Worm (Caenorhabditis elegans): ENCODE data around the gene cox-5A.

DNA sequence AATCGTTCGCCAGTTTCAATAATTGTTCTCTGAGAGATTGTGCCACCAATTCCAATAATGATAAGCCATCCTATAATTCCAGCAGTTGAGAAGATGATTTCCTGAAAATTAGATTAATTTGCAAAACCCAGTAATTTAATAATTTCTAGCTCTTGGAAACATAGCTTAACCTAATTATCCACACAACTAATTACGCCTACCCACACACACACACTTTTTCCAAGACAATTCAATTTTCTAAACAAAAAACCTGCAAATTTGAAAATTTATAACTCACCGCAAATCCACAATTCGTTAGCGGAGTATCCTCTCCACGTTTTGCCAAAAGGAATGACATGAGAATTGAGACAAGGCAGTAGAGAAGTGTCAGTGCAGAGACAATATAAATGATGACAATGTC, 11.2 kb downstream of the cox-5A start:
- no peak for TF ChIP-seq nhr-237 (tag; optimal IDR thresholded peaks at IDR 0.05)
- TF ChIP-seq nhr-76 (tag; optimal IDR thresholded peaks at IDR 0.05), result no peak
- TF ChIP-seq nhr-25 (tag; optimal IDR thresholded peaks at IDR 0.05), result no peak
- TF ChIP-seq zag-1 (tag; optimal IDR thresholded peaks at IDR 0.05), result no peak
- no peak for TF ChIP-seq elt-2 (tag; optimal IDR thresholded peaks at IDR 0.05)
- TF ChIP-seq fkh-10 (GFP tag; optimal IDR thresholded peaks at IDR 0.05), result no peak
- no peak for TF ChIP-seq snpc-4 (tag; optimal IDR thresholded peaks at IDR 0.05)
- no peak for TF ChIP-seq elt-1 (tag; optimal IDR thresholded peaks at IDR 0.05)
- no peak for TF ChIP-seq nhr-11 (tag; optimal IDR thresholded peaks at IDR 0.05)
- TF ChIP-seq unc-62 (GFP tag; optimal IDR thresholded peaks at IDR 0.05), result no peak
- TF ChIP-seq nfya-1 (tag; optimal IDR thresholded peaks at IDR 0.05; ENCODE audit: insufficient read depth), result no peak
- no peak for TF ChIP-seq pha-4 (tag; optimal IDR thresholded peaks at IDR 0.05)
- no peak for TF ChIP-seq egl-5 (tag; optimal IDR thresholded peaks at IDR 0.05)
- no peak for TF ChIP-seq lin-15B (tag; optimal IDR thresholded peaks at IDR 0.05)

Data from whole organism, L3 larva.